Worm (Caenorhabditis elegans) whole organism, L4/young adult: ENCODE results near the gene his-59.

Experiments used
- dao-5 ChIP-seq: sonication (generic microtip); optimal IDR thresholded peaks from 2 replicates; lab custom pipeline; 2016; ENCODE audit warnings: missing genotype, missing genetic modification characterization, moderate library complexity, missing compliant biosample characterization
- him-1 ChIP-seq: sonication (generic microtip); optimal IDR thresholded peaks from 2 replicates; lab custom pipeline; 2016; ENCODE audit warnings: missing genotype, missing genetic modification reagents, missing genetic modification characterization, missing compliant biosample characterization

- TF ChIP-seq dao-5 (tag; lab: Kevin White, UChicago) (no peak), him-1 (no peak)
Measured at ce11 chrIV:7530226-7531070, 42.4 kb downstream of the his-59 start.
